Worm (Caenorhabditis elegans): Measurements from ENCODE around the gene tsp-2.
A peak's percentile ranks its signal among the peaks of the same experiment; 100 is the strongest.

DNA sequence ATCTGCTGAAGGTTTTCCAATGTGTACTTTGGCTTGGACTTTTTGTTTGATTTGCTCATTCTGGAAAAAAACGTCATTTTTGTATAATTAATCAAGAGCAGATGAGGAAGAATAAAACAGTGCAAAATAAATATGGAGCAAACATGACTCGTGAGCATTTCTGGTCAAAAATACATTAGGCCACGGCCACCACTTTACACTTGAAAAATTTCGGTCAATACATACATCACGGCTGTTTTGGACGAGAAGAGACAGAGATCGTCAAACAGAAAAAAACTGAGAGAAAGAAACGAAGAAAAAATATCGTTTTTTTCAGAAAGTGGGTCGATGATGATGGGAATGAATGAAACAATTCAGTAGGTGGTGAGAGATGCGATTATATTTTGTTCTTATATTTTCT, 30.6 kb upstream of the tsp-2 start, which contains the start of the genes F09G8.7 and crn-7:
- TF ChIP-seq dmd-4 (tag; optimal IDR thresholded peaks at IDR 0.05) (no peak), elt-1 (tag; optimal IDR thresholded peaks at IDR 0.05) (no peak), elt-3 (tag; optimal IDR thresholded peaks at IDR 0.05) (no peak), ama-1 (optimal IDR thresholded peaks at IDR 0.05) (no peak), unc-55 (GFP tag; optimal IDR thresholded peaks at IDR 0.05) (peak; percentile 8), C34F6.9 (tag; optimal IDR thresholded peaks at IDR 0.05) (peak; percentile 64), nhr-12 (tag; optimal IDR thresholded peaks at IDR 0.05) (no peak), nhr-77 (tag; optimal IDR thresholded peaks at IDR 0.05) (no peak), mab-5 (tag; optimal IDR thresholded peaks at IDR 0.05) (no peak), nhr-23 (tag; optimal IDR thresholded peaks at IDR 0.05) (no peak), unc-62 (GFP tag; optimal IDR thresholded peaks at IDR 0.05) (no peak), zag-1 (tag; optimal IDR thresholded peaks at IDR 0.05) (no peak)
